Worm (Caenorhabditis elegans): ENCODE results near the gene rpl-32.

The rpl-32 gene

ce11 chrII:9097302-9097701 is 40.4 kb upstream of the rpl-32 start:
- TF ChIP-seq sptf-2 (GFP tag; optimal IDR thresholded peaks at IDR 0.05): no peak
- no peak for TF ChIP-seq snpc-3.4 (tag; optimal IDR thresholded peaks at IDR 0.05)
- TF ChIP-seq bed-1 (GFP tag; IDR thresholded peaks at IDR 0.05): no peak
- no peak for TF ChIP-seq ztf-28 (GFP tag; IDR thresholded peaks at IDR 0.05)
- TF ChIP-seq cebp-2 (GFP tag; IDR thresholded peaks at IDR 0.05): no peak
- TF ChIP-seq C06A6.2 (GFP tag; conservative IDR thresholded peaks at IDR 0.05): no peak
- TF ChIP-seq efl-1 (GFP tag; optimal IDR thresholded peaks at IDR 0.05): no peak
- TF ChIP-seq let-526 (GFP tag; IDR thresholded peaks at IDR 0.05): no peak
- TF ChIP-seq nhr-179 (tag; optimal IDR thresholded peaks at IDR 0.05): no peak

- TF ChIP-seq repo-1 (tag; optimal IDR thresholded peaks at IDR 0.05) (no peak), madf-10 (tag; optimal IDR thresholded peaks at IDR 0.05) (no peak), aptf-2 (GFP tag; conservative IDR thresholded peaks at IDR 0.05) (no peak), unc-62 (GFP tag; optimal IDR thresholded peaks at IDR 0.05) (no peak), ztf-18 (tag; optimal IDR thresholded peaks at IDR 0.05) (peak; percentile 0), him-1 (tag; optimal IDR thresholded peaks at IDR 0.05) (no peak), nhr-80 (tag; optimal IDR thresholded peaks at IDR 0.05) (peak; percentile 80), F22D6.2 (tag; optimal IDR thresholded peaks at IDR 0.05) (no peak), K11D2.4 (GFP tag; IDR thresholded peaks at IDR 0.05) (no peak)
Observed at ce11 chrII:9094247-9094790, 37.4 kb upstream of the rpl-32 start.

ce11 chrII:9093584-9093983 is 36.7 kb upstream of the rpl-32 start, which contains the start of gene C07H4.1:
C07H4.1 (minus strand) TSS chrII:9093684.
- TF ChIP-seq madf-8 (GFP tag; conservative IDR thresholded peaks at IDR 0.05) (no peak), mel-28 (tag; optimal IDR thresholded peaks at IDR 0.05; ENCODE audit: borderline replicate concordance) (no peak), F52B5.7 (tag; optimal IDR thresholded peaks at IDR 0.05) (no peak), efl-1 (GFP tag; optimal IDR thresholded peaks at IDR 0.05) (no peak), ztf-18 (tag; optimal IDR thresholded peaks at IDR 0.05) (no peak)

ce11 chrII:9092910-9093309 is 36.0 kb upstream of the rpl-32 start:
- TF ChIP-seq nhr-80 (tag; optimal IDR thresholded peaks at IDR 0.05): peak; percentile 80
- TF ChIP-seq sea-2 (GFP tag; IDR thresholded peaks at IDR 0.05): no peak

ce11 chrII:9086308-9086707 is 29.4 kb upstream of the rpl-32 start, which contains the start of gene hlh-3:
hlh-3 (plus strand) TSS chrII:9086608.
- TF ChIP-seq F39B2.1 (GFP tag; IDR thresholded peaks at IDR 0.05) (no peak), nhr-120 (GFP tag; IDR thresholded peaks at IDR 0.05) (no peak), ama-1 (optimal IDR thresholded peaks at IDR 0.05) (no peak), ama-1 (GFP tag; optimal IDR thresholded peaks at IDR 0.05) (no peak), unc-130 (GFP tag; optimal IDR thresholded peaks at IDR 0.05) (no peak), hmg-20 (GFP tag; IDR thresholded peaks at IDR 0.05) (no peak), B0019.2 (GFP tag; conservative IDR thresholded peaks at IDR 0.05) (no peak), ets-4 (GFP tag; optimal IDR thresholded peaks at IDR 0.05) (no peak), lsy-27 (tag; optimal IDR thresholded peaks at IDR 0.05; ENCODE audit: borderline replicate concordance, insufficient read depth) (no peak), rec-8 (tag; optimal IDR thresholded peaks at IDR 0.05) (no peak), tbx-9 (tag; optimal IDR thresholded peaks at IDR 0.05; ENCODE audit: borderline replicate concordance) (no peak), athp-1 (tag; optimal IDR thresholded peaks at IDR 0.05) (no peak), F37B4.10 (GFP tag; IDR thresholded peaks at IDR 0.05) (no peak), Y56A3A.18 (GFP tag; IDR thresholded peaks at IDR 0.05) (no peak), rcor-1 (GFP tag; IDR thresholded peaks at IDR 0.05) (no peak), attf-5 (GFP tag; optimal IDR thresholded peaks at IDR 0.05) (no peak), lin-35 (GFP tag; optimal IDR thresholded peaks at IDR 0.05) (no peak), mxl-1 (tag; optimal IDR thresholded peaks at IDR 0.05) (no peak)
